Fruit fly (Drosophila melanogaster) whole organism, embryonic: Measurements from ENCODE around the gene Tbc1d22.

Experiments used
- Aef1 ChIP-seq: fragments of 200-800 bp; sonication (Bioruptor generic); IDR thresholded peaks from 3 replicates; pipeline ENCODE4 v1.3.6; 2022; ENCODE audit warnings: missing biosample characterization, missing genetic modification characterization
- CG10654 ChIP-seq: fragments of 200-800 bp; sonication (Bioruptor generic); optimal IDR thresholded peaks from 2 replicates; lab custom pipeline; 2016; ENCODE audit warnings: missing biosample characterization, missing genetic modification characterization
- CG11695 ChIP-seq: fragments of 200-800 bp; sonication (Bioruptor generic); IDR thresholded peaks from 3 replicates; pipeline ENCODE4 v1.3.6; 2022; ENCODE audit warnings: missing biosample characterization, missing genetic modification characterization
- CG12071 ChIP-seq: fragments of 200-800 bp; sonication (Bioruptor generic); optimal IDR thresholded peaks from 3 replicates; lab custom pipeline; 2018; ENCODE audit warnings: missing biosample characterization, mild to moderate bottlenecking, missing genetic modification characterization
- CG13287 ChIP-seq: fragments of 200-800 bp; sonication (Bioruptor generic); IDR thresholded peaks from 2 replicates; pipeline ENCODE4 v1.3.6; 2022; ENCODE audit warnings: missing biosample characterization, missing genetic modification characterization; ENCODE audit not compliant: partially characterized antibody
- CG13624 ChIP-seq: fragments of 200-800 bp; sonication (Bioruptor generic); optimal IDR thresholded peaks from 2 replicates; lab custom pipeline; 2016; ENCODE audit warnings: missing biosample characterization, missing genetic modification characterization
- CG13894 ChIP-seq: fragments of 200-800 bp; sonication (Bioruptor generic); optimal IDR thresholded peaks from 3 replicates; lab custom pipeline; 2018; ENCODE audit warnings: missing biosample characterization, mild to moderate bottlenecking, missing genetic modification characterization, moderate library complexity
- CG14667 ChIP-seq: fragments of 200-800 bp; sonication (Bioruptor generic); IDR thresholded peaks from 2 replicates; pipeline ENCODE4 v1.3.6; 2022; ENCODE audit warnings: missing biosample characterization, missing genetic modification characterization
- CG14710 ChIP-seq: fragments of 200-800 bp; sonication (Bioruptor generic); optimal IDR thresholded peaks from 3 replicates; lab custom pipeline; 2019; ENCODE audit warnings: missing biosample characterization, mild to moderate bottlenecking, missing genetic modification characterization, moderate library complexity
- CG14965 ChIP-seq: fragments of 200-800 bp; sonication (Bioruptor generic); optimal IDR thresholded peaks from 2 replicates; lab custom pipeline; 2016; ENCODE audit warnings: missing biosample characterization, missing genetic modification characterization, borderline replicate concordance
- CG1529 ChIP-seq: fragments of 200-800 bp; sonication (Bioruptor generic); optimal IDR thresholded peaks from 3 replicates; lab custom pipeline; 2018; ENCODE audit warnings: missing biosample characterization, missing genetic modification characterization
- CG17359 ChIP-seq: fragments of 200-800 bp; sonication (Bioruptor generic); optimal IDR thresholded peaks from 3 replicates; lab custom pipeline; 2018; ENCODE audit warnings: missing biosample characterization, mild to moderate bottlenecking, missing genetic modification characterization, moderate library complexity
- CG2120 ChIP-seq: fragments of 200-800 bp; sonication (Bioruptor generic); optimal IDR thresholded peaks from 3 replicates; lab custom pipeline; 2016; ENCODE audit warnings: missing biosample characterization, missing genetic modification characterization
- CG34376 ChIP-seq: fragments of 200-800 bp; sonication (Bioruptor generic); optimal IDR thresholded peaks from 2 replicates; lab custom pipeline; 2018; ENCODE audit warnings: missing biosample characterization, mild to moderate bottlenecking, missing genetic modification characterization
- CG4707 ChIP-seq: fragments of 200-800 bp; sonication (Bioruptor generic); optimal IDR thresholded peaks from 2 replicates; lab custom pipeline; 2018; ENCODE audit warnings: missing biosample characterization, mild to moderate bottlenecking, missing genetic modification characterization, moderate library complexity
- CG4730 ChIP-seq: fragments of 200-800 bp; sonication (Bioruptor generic); IDR thresholded peaks from 2 replicates; pipeline ENCODE4 v1.3.6; 2022; ENCODE audit warnings: missing biosample characterization, missing genetic modification characterization
- CG6813 ChIP-seq: fragments of 200-800 bp; sonication (Bioruptor generic); optimal IDR thresholded peaks from 2 replicates; lab custom pipeline; 2017; ENCODE audit warnings: missing biosample characterization, missing genetic modification characterization, mild to moderate bottlenecking, moderate library complexity, missing genetic modification reagents
- CG7357 ChIP-seq: fragments of 200-800 bp; sonication (Bioruptor generic); IDR thresholded peaks from 3 replicates; pipeline ENCODE4 v1.3.6; 2022; ENCODE audit warnings: missing biosample characterization, missing genetic modification characterization
- CG7786 ChIP-seq: fragments of 200-800 bp; sonication (Bioruptor generic); optimal IDR thresholded peaks from 2 replicates; lab custom pipeline; 2016; ENCODE audit warnings: missing biosample characterization, missing genetic modification characterization
- CG8944 ChIP-seq: fragments of 200-800 bp; sonication (Bioruptor generic); optimal IDR thresholded peaks from 3 replicates; lab custom pipeline; 2016; ENCODE audit warnings: missing biosample characterization, missing genetic modification characterization
- D19B ChIP-seq: fragments of 200-800 bp; sonication (Bioruptor generic); optimal IDR thresholded peaks from 2 replicates; lab custom pipeline; 2017; ENCODE audit warnings: missing biosample characterization, mild to moderate bottlenecking, missing genetic modification characterization
- Dbx ChIP-seq: fragments of 200-800 bp; sonication (Bioruptor generic); IDR thresholded peaks from 3 replicates; pipeline ENCODE4 v1.3.6; 2022; ENCODE audit warnings: missing biosample characterization, missing genetic modification characterization
- Dip2 ChIP-seq: fragments of 200-800 bp; sonication (Bioruptor generic); IDR thresholded peaks from 2 replicates; pipeline ENCODE4 v1.3.6; 2022; ENCODE audit warnings: missing biosample characterization, missing genetic modification characterization
- Eip74EF ChIP-seq, 2 experiments: fragments of 200-800 bp in 1 of 2; fragments of >200 bp in 1 of 2; sonication (Bioruptor generic) in 1 of 2; optimal IDR thresholded peaks; 2 replicates each; lab custom pipeline; 2017 to 2019; ENCODE audit warnings: missing biosample characterization in 2 of 2, missing genetic modification characterization in 2 of 2, mild to moderate bottlenecking in 1 of 2, moderate library complexity in 1 of 2
- HLH4C ChIP-seq: fragments of 200-800 bp; sonication (Bioruptor generic); IDR thresholded peaks from 3 replicates; pipeline ENCODE4 v1.3.6; 2022; ENCODE audit warnings: missing biosample characterization, missing genetic modification characterization; ENCODE audit not compliant: partially characterized antibody
- HLH54F ChIP-seq: fragments of 200-800 bp; sonication (Bioruptor generic); optimal IDR thresholded peaks from 3 replicates; lab custom pipeline; 2016; ENCODE audit warnings: missing biosample characterization, missing genetic modification characterization
- Jarid2 ChIP-seq: fragments of 200-800 bp; sonication (Bioruptor generic); optimal IDR thresholded peaks from 3 replicates; lab custom pipeline; 2017; ENCODE audit warnings: mild to moderate bottlenecking, missing biosample characterization, missing genetic modification reagents, missing genetic modification characterization
- NC2β ChIP-seq: fragments of 200-800 bp; sonication (Bioruptor generic); optimal IDR thresholded peaks from 2 replicates; lab custom pipeline; 2016; ENCODE audit warnings: missing biosample characterization, missing genetic modification characterization
- NK7.1 ChIP-seq: fragments of 200-800 bp; sonication (Bioruptor generic); optimal IDR thresholded peaks from 3 replicates; lab custom pipeline; 2016; ENCODE audit warnings: missing biosample characterization, missing genetic modification characterization
- Ptx1 ChIP-seq: fragments of 200-800 bp; sonication (Bioruptor generic); IDR thresholded peaks from 2 replicates; pipeline ENCODE4 v1.3.6; 2022; ENCODE audit warnings: missing biosample characterization, missing genetic modification characterization
- abd-A ChIP-seq: fragments of 200-800 bp; sonication (Bioruptor generic); optimal IDR thresholded peaks from 3 replicates; lab custom pipeline; 2019; ENCODE audit warnings: missing biosample characterization, mild to moderate bottlenecking, missing genetic modification characterization, moderate library complexity
- chif ChIP-seq, 2 experiments: fragments of 200-800 bp; sonication (Bioruptor generic); optimal IDR thresholded peaks; 3 replicates each; lab custom pipeline; 2016; ENCODE audit warnings: missing biosample characterization in 2 of 2, missing genetic modification characterization in 2 of 2
- chm ChIP-seq: fragments of 200-800 bp; sonication (Bioruptor generic); IDR thresholded peaks from 2 replicates; pipeline ENCODE4 v1.3.6; 2022; ENCODE audit warnings: missing biosample characterization, missing genetic modification characterization
- dysf ChIP-seq: fragments of 200-800 bp; sonication (Bioruptor generic); IDR thresholded peaks from 3 replicates; pipeline ENCODE4 v1.3.6; 2022; ENCODE audit warnings: missing biosample characterization, missing genetic modification characterization
- emc ChIP-seq: fragments of 200-800 bp; sonication (Bioruptor generic); optimal IDR thresholded peaks from 2 replicates; lab custom pipeline; 2016; ENCODE audit warnings: missing biosample characterization, missing genetic modification characterization
- fd3F ChIP-seq: fragments of 200-800 bp; sonication (Bioruptor generic); optimal IDR thresholded peaks from 2 replicates; lab custom pipeline; 2018; ENCODE audit warnings: missing biosample characterization, mild to moderate bottlenecking, missing genetic modification characterization, moderate library complexity
- fd96Cb ChIP-seq: fragments of 200-800 bp; sonication (Bioruptor generic); optimal IDR thresholded peaks from 2 replicates; lab custom pipeline; 2018; ENCODE audit warnings: missing biosample characterization, mild to moderate bottlenecking, missing genetic modification characterization, moderate library complexity
- ham ChIP-seq: fragments of 200-800 bp; sonication (Bioruptor generic); IDR thresholded peaks from 2 replicates; pipeline ENCODE4 v1.3.6; 2022; ENCODE audit warnings: missing biosample characterization, missing genetic modification characterization
- nerfin-2 ChIP-seq: fragments of 200-800 bp; sonication (Bioruptor generic); IDR thresholded peaks from 2 replicates; pipeline ENCODE4 v1.3.6; 2022; ENCODE audit warnings: missing biosample characterization, missing genetic modification characterization; ENCODE audit not compliant: partially characterized antibody
- oc ChIP-seq: fragments of 200-800 bp; sonication (Bioruptor generic); optimal IDR thresholded peaks from 2 replicates; lab custom pipeline; 2018; ENCODE audit warnings: missing biosample characterization, mild to moderate bottlenecking, missing genetic modification characterization, moderate library complexity
- row ChIP-seq: fragments of 200-800 bp; sonication (Bioruptor generic); IDR thresholded peaks from 3 replicates; pipeline ENCODE4 v1.3.6; 2022; ENCODE audit warnings: missing biosample characterization, missing genetic modification characterization
- scrt ChIP-seq: fragments of 200-800 bp; sonication (Bioruptor generic); optimal IDR thresholded peaks from 2 replicates; lab custom pipeline; 2018; ENCODE audit warnings: missing biosample characterization, mild to moderate bottlenecking, missing genetic modification characterization, moderate library complexity
- sens ChIP-seq: fragments of 200-800 bp; sonication (Bioruptor generic); peaks from one replicate; lab custom pipeline; 2016; ENCODE audit warnings: missing biosample characterization, missing genetic modification characterization
- tap ChIP-seq: fragments of 200-800 bp; optimal IDR thresholded peaks from 3 replicates; lab custom pipeline; 2019; ENCODE audit warnings: missing biosample characterization, mild to moderate bottlenecking, missing genetic modification characterization, moderate library complexity
- tna ChIP-seq: fragments of 200-800 bp; sonication (Bioruptor generic); IDR thresholded peaks from 2 replicates; pipeline ENCODE4 v1.3.6; 2022; ENCODE audit warnings: missing biosample characterization, missing genetic modification characterization; ENCODE audit not compliant: partially characterized antibody
- twi ChIP-seq: fragments of 200-800 bp; optimal IDR thresholded peaks from 2 replicates; lab custom pipeline; 2019; ENCODE audit warnings: missing biosample characterization, mild to moderate bottlenecking, missing genetic modification characterization, moderate library complexity
- wdn ChIP-seq: fragments of 200-800 bp; sonication (Bioruptor generic); IDR thresholded peaks from 2 replicates; pipeline ENCODE4 v1.3.6; 2022; ENCODE audit warnings: missing biosample characterization, missing genetic modification characterization
- wor ChIP-seq: fragments of 200-800 bp; sonication (Bioruptor generic); IDR thresholded peaks from 2 replicates; pipeline ENCODE4 v1.3.6; 2022; ENCODE audit warnings: missing biosample characterization, missing genetic modification characterization
- zen2 ChIP-seq: fragments of 200-800 bp; sonication (Bioruptor generic); IDR thresholded peaks from 3 replicates; pipeline ENCODE4 v1.3.6; 2022; ENCODE audit warnings: missing biosample characterization, missing genetic modification characterization; ENCODE audit not compliant: partially characterized antibody

The Tbc1d22 gene

dm6 chr3R:21151090-21151870, 49.3 kb downstream of the Tbc1d22 start (continued):
- no peak for TF ChIP-seq HLH4C (GFP tag; lab: Robert Waterston, UW)
- no peak for TF ChIP-seq tna
- TF ChIP-seq oc (tag; lab: Kevin White, UChicago): no peak
- TF ChIP-seq NC2β: no peak
- peak; percentile 37 for TF ChIP-seq D19B
- TF ChIP-seq CG12071 (GFP tag; lab: Kevin White, UChicago): peak; percentile 50
- peak; percentile 20 for TF ChIP-seq CG10654 (GFP tag; lab: Kevin White, UChicago)
- no peak for TF ChIP-seq zen2
- TF ChIP-seq fd96Cb (tag; lab: Kevin White, UChicago): peak; percentile 55
- TF ChIP-seq CG1529 (GFP tag; lab: Kevin White, UChicago): no peak
- no peak for TF ChIP-seq twi (tag; lab: Kevin White, UChicago)
- TF ChIP-seq abd-A (tag; lab: Kevin White, UChicago): no peak
- peak; percentile 81 for TF ChIP-seq CG2120 (GFP tag; lab: Kevin White, UChicago)
- peak; percentile 78 for TF ChIP-seq CG17359
- no peak for TF ChIP-seq CG8944 (GFP tag; lab: Kevin White, UChicago)
- peak; percentile 70 for TF ChIP-seq Dbx (GFP tag; lab: Robert Waterston, UW)
- no peak for TF ChIP-seq Dip2 (GFP tag; lab: Robert Waterston, UW)
- peak in 1 of 2 experiments; percentile 34 for TF ChIP-seq Eip74EF (GFP tag; optimal IDR thresholded peaks at IDR 0.05; lab: Kevin White, UChicago)
- no peak for TF ChIP-seq CG4707 (GFP tag; lab: Kevin White, UChicago)
- TF ChIP-seq CG11695: peak; percentile 67
- TF ChIP-seq CG4730: 0 out of 2 replicates have a peak, but pooled peaks have one; percentile 36
- peak; percentile 60 for TF ChIP-seq dysf
- peak; percentile 53; the same call in 1 of the 2 replicates for TF ChIP-seq wdn (GFP tag; lab: Robert Waterston, UW)
- TF ChIP-seq nerfin-2 (GFP tag; lab: Robert Waterston, UW): no peak
- peak; percentile 18 to 34 for TF ChIP-seq chif (GFP tag; optimal IDR thresholded peaks at IDR 0.05; lab: Kevin White, UChicago)
- peak; percentile 44; the same call in 1 of the 3 replicates for TF ChIP-seq Aef1 (GFP tag; lab: Robert Waterston, UW)
- peak; percentile 60 for TF ChIP-seq CG13624
- TF ChIP-seq CG14965 (GFP tag; lab: Kevin White, UChicago): no peak
- TF ChIP-seq wor (GFP tag; lab: Robert Waterston, UW): no peak
- TF ChIP-seq CG7357 (GFP tag; lab: Robert Waterston, UW): 0 out of 3 replicates have a peak, but pooled peaks have one; percentile 23
- peak; percentile 76 for TF ChIP-seq Ptx1 (GFP tag; lab: Robert Waterston, UW)
- TF ChIP-seq CG13894 (tag; lab: Kevin White, UChicago): no peak
- TF ChIP-seq Jarid2 (GFP tag; lab: Kevin White, UChicago): no peak
- TF ChIP-seq tap: peak; percentile 44
- no peak for TF ChIP-seq ham
- no peak for TF ChIP-seq CG6813
- peak; percentile 25 for TF ChIP-seq HLH54F (GFP tag; lab: Kevin White, UChicago)
- TF ChIP-seq chm (GFP tag; lab: Robert Waterston, UW): no peak
- TF ChIP-seq CG13287 (GFP tag; lab: Robert Waterston, UW): no peak
- peak; percentile 22 for TF ChIP-seq scrt (GFP tag; lab: Kevin White, UChicago)
- TF ChIP-seq emc (GFP tag; lab: Kevin White, UChicago): no peak
- TF ChIP-seq fd3F (GFP tag; lab: Kevin White, UChicago): peak; percentile 48
- peak; percentile 32 for TF ChIP-seq CG7786 (GFP tag; lab: Kevin White, UChicago)
- peak; percentile 69 for TF ChIP-seq sens
- peak; percentile 16 for TF ChIP-seq NK7.1
- peak; percentile 76 for TF ChIP-seq row
- TF ChIP-seq CG14710: peak; percentile 8
- TF ChIP-seq CG14667 (GFP tag; lab: Robert Waterston, UW): 0 out of 2 replicates have a peak, but pooled peaks have one; percentile 8
- no peak for TF ChIP-seq CG34376 (GFP tag; lab: Kevin White, UChicago)
